Fruit fly (Drosophila melanogaster) whole organism, embryonic: ENCODE measurements around the gene CG9691.

Source experiments
- ATbp ChIP-seq: fragments of 200-800 bp; sonication (Bioruptor generic); optimal IDR thresholded peaks from 2 replicates; lab custom pipeline; 2017; ENCODE audit warnings: missing biosample characterization, mild to moderate bottlenecking, missing genetic modification characterization, missing genetic modification reagents
- BEAF-32 ChIP-seq: fragments of 200-800 bp; sonication (Bioruptor generic); optimal IDR thresholded peaks from 3 replicates; lab custom pipeline; 2017; ENCODE audit warnings: missing biosample characterization, missing genetic modification characterization, mild to moderate bottlenecking, moderate library complexity, missing genetic modification reagents
- Bgb ChIP-seq: fragments of 200-800 bp; sonication (Bioruptor generic); IDR thresholded peaks from 2 replicates; pipeline ENCODE4 v1.3.6; 2022; ENCODE audit warnings: missing biosample characterization, missing genetic modification characterization; ENCODE audit not compliant: partially characterized antibody
- Blimp-1 ChIP-seq: fragments of 200-800 bp; sonication (Bioruptor generic); optimal IDR thresholded peaks from 3 replicates; lab custom pipeline; 2018; ENCODE audit warnings: missing biosample characterization, missing genetic modification characterization, mild to moderate bottlenecking, moderate library complexity, missing genetic modification reagents
- CG10959 ChIP-seq: fragments of 200-800 bp; sonication (Bioruptor generic); IDR thresholded peaks from 2 replicates; pipeline ENCODE4 v1.3.6; 2022; ENCODE audit warnings: missing biosample characterization, missing genetic modification characterization
- CG1233 ChIP-seq: fragments of 200-800 bp; sonication (Bioruptor generic); optimal IDR thresholded peaks from 4 replicates; lab custom pipeline; 2018; ENCODE audit warnings: missing biosample characterization, mild to moderate bottlenecking, missing genetic modification characterization
- CG12769 ChIP-seq: fragments of 200-800 bp; sonication (Bioruptor generic); optimal IDR thresholded peaks from 2 replicates; lab custom pipeline; 2019; ENCODE audit warnings: missing biosample characterization, mild to moderate bottlenecking, missing genetic modification characterization, moderate library complexity
- CG15269 ChIP-seq: fragments of 200-800 bp; sonication (Bioruptor generic); optimal IDR thresholded peaks from 2 replicates; lab custom pipeline; 2018; ENCODE audit warnings: missing biosample characterization, mild to moderate bottlenecking, missing genetic modification characterization, moderate library complexity
- CG17568 ChIP-seq: fragments of 200-800 bp; sonication (Bioruptor generic); optimal IDR thresholded peaks from 2 replicates; lab custom pipeline; 2018; ENCODE audit warnings: missing biosample characterization, mild to moderate bottlenecking, missing genetic modification characterization, moderate library complexity
- CG17829 ChIP-seq: fragments of 200-800 bp; optimal IDR thresholded peaks from 2 replicates; lab custom pipeline; 2019; ENCODE audit warnings: missing biosample characterization, mild to moderate bottlenecking, missing genetic modification characterization, moderate library complexity
- CG18476 ChIP-seq: fragments of 200-800 bp; sonication (Bioruptor generic); optimal IDR thresholded peaks from 2 replicates; lab custom pipeline; 2016; ENCODE audit warnings: missing biosample characterization, mild to moderate bottlenecking, missing genetic modification characterization
- CG2120 ChIP-seq: fragments of 200-800 bp; sonication (Bioruptor generic); optimal IDR thresholded peaks from 3 replicates; lab custom pipeline; 2016; ENCODE audit warnings: missing biosample characterization, missing genetic modification characterization
- CG31365 ChIP-seq: fragments of 200-800 bp; sonication (Bioruptor generic); optimal IDR thresholded peaks from 2 replicates; lab custom pipeline; 2018; ENCODE audit warnings: missing biosample characterization, mild to moderate bottlenecking, missing genetic modification characterization
- CG3407 ChIP-seq: fragments of 200-800 bp; sonication (Bioruptor generic); optimal IDR thresholded peaks from 2 replicates; lab custom pipeline; 2018; ENCODE audit warnings: missing biosample characterization, mild to moderate bottlenecking, missing genetic modification characterization
- CG34376 ChIP-seq: fragments of 200-800 bp; sonication (Bioruptor generic); optimal IDR thresholded peaks from 2 replicates; lab custom pipeline; 2018; ENCODE audit warnings: missing biosample characterization, mild to moderate bottlenecking, missing genetic modification characterization
- CG4854 ChIP-seq: fragments of 200-800 bp; sonication (Bioruptor generic); optimal IDR thresholded peaks from 2 replicates; lab custom pipeline; 2016; ENCODE audit warnings: missing biosample characterization, missing genetic modification characterization, inconsistent platforms
- CG7372 ChIP-seq: fragments of 200-800 bp; sonication (Bioruptor generic); IDR thresholded peaks from 2 replicates; pipeline ENCODE4 v1.3.6; 2022; ENCODE audit warnings: missing biosample characterization, missing genetic modification characterization
- CG7963 ChIP-seq: fragments of 200-800 bp; sonication (Bioruptor generic); IDR thresholded peaks from 3 replicates; pipeline ENCODE4 v1.3.6; 2022; ENCODE audit warnings: missing biosample characterization, missing genetic modification characterization; ENCODE audit not compliant: partially characterized antibody
- Deaf1 ChIP-seq: fragments of 200-800 bp; optimal IDR thresholded peaks from 3 replicates; lab custom pipeline; 2019; ENCODE audit warnings: missing biosample characterization, mild to moderate bottlenecking, missing genetic modification characterization, moderate library complexity
- Dll ChIP-seq: fragments of 200-800 bp; sonication (Bioruptor generic); IDR thresholded peaks from 4 replicates; pipeline ENCODE4 v1.3.6; 2022; ENCODE audit warnings: missing biosample characterization, missing genetic modification characterization; ENCODE audit not compliant: partially characterized antibody
- Gsc ChIP-seq: fragments of 200-800 bp; sonication (Bioruptor generic); IDR thresholded peaks from 2 replicates; pipeline ENCODE4 v1.3.6; 2022; ENCODE audit warnings: missing biosample characterization, missing genetic modification characterization
- MBD-R2 ChIP-seq: fragments of 200-800 bp; sonication (Bioruptor generic); IDR thresholded peaks from 2 replicates; pipeline ENCODE4 v1.3.6; 2022; ENCODE audit warnings: missing biosample characterization, missing genetic modification characterization
- NfI ChIP-seq: fragments of 200-800 bp; sonication (Bioruptor generic); optimal IDR thresholded peaks from 3 replicates; lab custom pipeline; 2018; ENCODE audit warnings: missing biosample characterization, mild to moderate bottlenecking, missing genetic modification characterization, moderate library complexity
- Oli ChIP-seq: fragments of 200-800 bp; sonication (Bioruptor generic); optimal IDR thresholded peaks from 2 replicates; lab custom pipeline; 2018; ENCODE audit warnings: missing biosample characterization, mild to moderate bottlenecking, missing genetic modification characterization, moderate library complexity
- Pdp1 ChIP-seq, 2 experiments: fragments of 200-800 bp; sonication (Bioruptor generic); optimal IDR thresholded peaks; 3 replicates each; lab custom pipeline; 2016; ENCODE audit warnings: missing biosample characterization in 2 of 2, missing genetic modification characterization in 2 of 2, mild to moderate bottlenecking in 1 of 2, moderate library complexity in 1 of 2
- Scr ChIP-seq: fragments of 200-800 bp; sonication (Bioruptor generic); IDR thresholded peaks from 2 replicates; pipeline ENCODE4 v1.3.6; 2022; ENCODE audit warnings: missing biosample characterization, missing genetic modification characterization; ENCODE audit not compliant: partially characterized antibody
- TFAM ChIP-seq: fragments of 200-800 bp; sonication (Bioruptor generic); optimal IDR thresholded peaks from 2 replicates; lab custom pipeline; 2017; ENCODE audit warnings: missing biosample characterization, missing genetic modification characterization, inconsistent platforms
- abd-A ChIP-seq: fragments of 200-800 bp; sonication (Bioruptor generic); optimal IDR thresholded peaks from 3 replicates; lab custom pipeline; 2019; ENCODE audit warnings: missing biosample characterization, mild to moderate bottlenecking, missing genetic modification characterization, moderate library complexity
- amos ChIP-seq: fragments of 200-800 bp; sonication (Bioruptor generic); IDR thresholded peaks from 2 replicates; pipeline ENCODE4 v1.3.6; 2022; ENCODE audit warnings: missing biosample characterization, missing genetic modification characterization; ENCODE audit not compliant: partially characterized antibody
- ash1 ChIP-seq: fragments of 200-800 bp; sonication (Bioruptor generic); optimal IDR thresholded peaks from 2 replicates; lab custom pipeline; 2018; ENCODE audit warnings: missing biosample characterization, mild to moderate bottlenecking, missing genetic modification characterization
- bigmax ChIP-seq: fragments of 200-800 bp; sonication (Bioruptor generic); optimal IDR thresholded peaks from 2 replicates; lab custom pipeline; 2018; ENCODE audit warnings: missing biosample characterization, mild to moderate bottlenecking, missing genetic modification characterization
- lov ChIP-seq, 2 experiments: fragments of 200-800 bp in 1 of 2; fragments of >200 bp in 1 of 2; sonication (Bioruptor generic) in 1 of 2; IDR thresholded peaks in 1 of 2; optimal IDR thresholded peaks in 1 of 2; 2 replicates in 1 of 2; 3 replicates in 1 of 2; pipeline versions ENCODE4 v1.3.6 to Lab custom; 2017 to 2022; ENCODE audit warnings: missing biosample characterization in 1 of 2, missing genetic modification characterization in 1 of 2
- mam ChIP-seq: fragments of 200-800 bp; sonication (Bioruptor generic); optimal IDR thresholded peaks from 3 replicates; lab custom pipeline; 2016; ENCODE audit warnings: missing biosample characterization, missing genetic modification characterization
- oc ChIP-seq: fragments of 200-800 bp; sonication (Bioruptor generic); optimal IDR thresholded peaks from 2 replicates; lab custom pipeline; 2018; ENCODE audit warnings: missing biosample characterization, mild to moderate bottlenecking, missing genetic modification characterization, moderate library complexity
- onecut ChIP-seq: fragments of 200-800 bp; sonication (Bioruptor generic); IDR thresholded peaks from 2 replicates; pipeline ENCODE4 v1.3.6; 2022; ENCODE audit warnings: missing biosample characterization, missing genetic modification characterization
- pho ChIP-seq: fragments of 200-800 bp; sonication (Bioruptor generic); optimal IDR thresholded peaks from 2 replicates; lab custom pipeline; 2016; ENCODE audit warnings: missing biosample characterization, missing genetic modification characterization
- sd ChIP-seq: fragments of 200-800 bp; sonication (Bioruptor generic); optimal IDR thresholded peaks from 3 replicates; lab custom pipeline; 2018; ENCODE audit warnings: missing biosample characterization, mild to moderate bottlenecking, missing genetic modification characterization, moderate library complexity
- sens ChIP-seq: fragments of 200-800 bp; sonication (Bioruptor generic); peaks from one replicate; lab custom pipeline; 2016; ENCODE audit warnings: missing biosample characterization, missing genetic modification characterization
- stc ChIP-seq: fragments of 200-800 bp; sonication (Bioruptor generic); IDR thresholded peaks from 2 replicates; pipeline ENCODE4 v1.3.6; 2022; ENCODE audit warnings: missing biosample characterization, missing genetic modification characterization
- tio ChIP-seq: fragments of 200-800 bp; sonication (Bioruptor generic); optimal IDR thresholded peaks from 2 replicates; lab custom pipeline; 2017; ENCODE audit warnings: missing biosample characterization, missing genetic modification characterization, inconsistent platforms

CG9691 gene

dm6 chrX:9930882-9931281 is 46.6 kb downstream of the CG9691 start, which contains the start of gene Idgf4 (continued):
- no peak for TF ChIP-seq CG12769 (tag; lab: Kevin White, UChicago)
- TF ChIP-seq stc: no peak
- peak; percentile 72 for TF ChIP-seq sens (GFP tag; lab: Kevin White, UChicago)
- TF ChIP-seq CG18476 (GFP tag; lab: Kevin White, UChicago): peak; percentile 47
- TF ChIP-seq tio (GFP tag; lab: Kevin White, UChicago): no peak
- no peak for TF ChIP-seq pho
- peak; percentile 8 for TF ChIP-seq CG34376
- TF ChIP-seq Dll (GFP tag; lab: Robert Waterston, UW): no peak
- TF ChIP-seq oc (tag; lab: Kevin White, UChicago): no peak
- TF ChIP-seq onecut (GFP tag; lab: Robert Waterston, UW): no peak
- no peak for TF ChIP-seq Oli
- no peak for TF ChIP-seq ash1 (GFP tag; lab: Kevin White, UChicago)
- no peak for TF ChIP-seq lov (optimal IDR thresholded peaks at IDR 0.05; lab: Kevin White, UChicago)
- TF ChIP-seq lov (GFP tag; IDR thresholded peaks at IDR 0.05; lab: Robert Waterston, UW): no peak
- TF ChIP-seq CG15269: no peak
- no peak for TF ChIP-seq CG1233 (GFP tag; lab: Kevin White, UChicago)
- TF ChIP-seq MBD-R2 (GFP tag; lab: Robert Waterston, UW): no peak
- TF ChIP-seq mam (GFP tag; lab: Kevin White, UChicago): no peak
- TF ChIP-seq Blimp-1: peak; percentile 19
- TF ChIP-seq bigmax: no peak
- TF ChIP-seq amos: no peak
- TF ChIP-seq Pdp1 (GFP tag; optimal IDR thresholded peaks at IDR 0.05; lab: Kevin White, UChicago): peak in 1 of 2 experiments; percentile 40
- TF ChIP-seq CG2120 (GFP tag; lab: Kevin White, UChicago): peak; percentile 12
- no peak for TF ChIP-seq CG31365
- TF ChIP-seq CG10959 (GFP tag; lab: Robert Waterston, UW): no peak
- TF ChIP-seq CG7372 (GFP tag; lab: Robert Waterston, UW): no peak
- no peak for TF ChIP-seq BEAF-32
- TF ChIP-seq CG7963 (GFP tag; lab: Robert Waterston, UW): no peak
- no peak for TF ChIP-seq CG3407 (GFP tag; lab: Kevin White, UChicago)
- TF ChIP-seq ATbp (GFP tag; lab: Kevin White, UChicago): peak; percentile 25
- no peak for TF ChIP-seq CG17568 (GFP tag; lab: Kevin White, UChicago)
- no peak for TF ChIP-seq Scr (GFP tag; lab: Robert Waterston, UW)
- TF ChIP-seq TFAM (GFP tag; lab: Kevin White, UChicago): no peak
- TF ChIP-seq NfI: no peak
- no peak for TF ChIP-seq Bgb (GFP tag; lab: Robert Waterston, UW)
- peak; percentile 63 for TF ChIP-seq CG17829
- TF ChIP-seq sd: no peak
- no peak for TF ChIP-seq abd-A (tag; lab: Kevin White, UChicago)
- TF ChIP-seq Gsc: no peak
- peak; percentile 16 for TF ChIP-seq Deaf1 (tag; lab: Kevin White, UChicago)
- TF ChIP-seq CG4854 (GFP tag; lab: Kevin White, UChicago): no peak
